Worm (Caenorhabditis elegans) whole organism, early embryonic: ENCODE data around the gene F58A3.4.

Experiments used
- F13C5.2 ChIP-seq: sonication (generic microtip); optimal IDR thresholded peaks from 2 replicates; lab custom pipeline; 2017; ENCODE audit warnings: mild to moderate bottlenecking, missing genetic modification characterization, inconsistent platforms, missing compliant biosample characterization
- ama-1 ChIP-seq: fragments of 150-350 bp; optimal IDR thresholded peaks from 2 replicates; lab custom pipeline; 2014
- ets-7 ChIP-seq: sonication (generic microtip); optimal IDR thresholded peaks from 2 replicates; lab custom pipeline; 2016; ENCODE audit warnings: missing genotype, missing genetic modification characterization, missing compliant biosample characterization

DNA sequence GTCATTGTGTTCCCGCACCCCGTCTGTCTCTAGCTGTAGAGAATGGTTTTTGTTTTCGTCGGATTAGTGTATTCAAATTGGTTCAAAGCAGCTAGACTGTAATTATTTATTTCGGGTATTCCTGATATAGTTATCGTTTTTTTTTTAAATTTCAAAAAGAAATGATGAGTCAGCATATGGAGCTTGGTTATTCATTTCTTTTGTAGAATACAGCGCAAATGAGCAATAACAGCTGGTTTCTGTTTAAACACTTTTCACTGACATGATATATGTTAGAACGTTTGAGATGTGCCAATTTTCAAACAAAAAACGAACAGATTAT, 19.6 kb downstream of the F58A3.4 start:
- TF ChIP-seq ets-7 = no peak
- TF ChIP-seq ama-1 = no peak
- no peak for TF ChIP-seq F13C5.2 (tag; lab: Kevin White, UChicago)
